Worm (Caenorhabditis elegans) whole organism, mixed stage, embryonic: ENCODE measurements around the gene F10C2.3.

Experiments
- M03D4.4 ChIP-seq: sonication (generic microtip); optimal IDR thresholded peaks from 2 replicates; lab custom pipeline; 2017; ENCODE audit warnings: mild to moderate bottlenecking, missing genetic modification characterization, missing compliant biosample characterization
- bed-3 ChIP-seq: fragments of 200-800 bp; sonication (Bioruptor generic); optimal IDR thresholded peaks from 3 replicates; lab custom pipeline; 2018; ENCODE audit warnings: mild to moderate bottlenecking, missing genetic modification characterization, moderate library complexity, missing compliant biosample characterization
- blmp-1 ChIP-seq: fragments of 150-350 bp; optimal IDR thresholded peaks from 2 replicates; lab custom pipeline; 2014; ENCODE audit warnings: missing biosample characterization, missing genetic modification characterization
- ceh-39 ChIP-seq: fragments of 150-350 bp; optimal IDR thresholded peaks from 2 replicates; lab custom pipeline; 2014; ENCODE audit warnings: missing biosample characterization, missing genetic modification characterization
- ceh-43 ChIP-seq: fragments of 200-800 bp; sonication (Bioruptor generic); optimal IDR thresholded peaks from 2 replicates; lab custom pipeline; 2018; ENCODE audit warnings: mild to moderate bottlenecking, missing genetic modification characterization, moderate library complexity, missing compliant biosample characterization
- ceh-83 ChIP-seq: fragments of 200-800 bp; sonication (Bioruptor generic); optimal IDR thresholded peaks from 2 replicates; lab custom pipeline; 2018; ENCODE audit warnings: mild to moderate bottlenecking, missing genetic modification characterization, missing compliant biosample characterization
- ces-1 ChIP-seq: fragments of 150-350 bp; optimal IDR thresholded peaks from 2 replicates; lab custom pipeline; 2014; ENCODE audit warnings: missing biosample characterization, missing genetic modification reagents, missing genetic modification characterization
- cnd-1 ChIP-seq: fragments of 200-800 bp; sonication (Bioruptor generic); optimal IDR thresholded peaks from 2 replicates; lab custom pipeline; 2018; ENCODE audit warnings: mild to moderate bottlenecking, missing genetic modification characterization, missing compliant biosample characterization
- drap-1 ChIP-seq: fragments of 200-800 bp; sonication (Bioruptor generic); optimal IDR thresholded peaks from 3 replicates; lab custom pipeline; 2018; ENCODE audit warnings: mild to moderate bottlenecking, missing genetic modification characterization, missing compliant biosample characterization
- elt-1 ChIP-seq: sonication (generic microtip); optimal IDR thresholded peaks from 2 replicates; lab custom pipeline; 2017; ENCODE audit warnings: missing genetic modification characterization, mild to moderate bottlenecking, missing compliant biosample characterization, antibody characterized with exemption, moderate library complexity, borderline replicate concordance; ENCODE audit not compliant: insufficient read depth
- elt-3 ChIP-seq: fragments of 150-350 bp; optimal IDR thresholded peaks from 2 replicates; lab custom pipeline; 2014; ENCODE audit warnings: missing biosample characterization, missing genetic modification characterization
- flh-1 ChIP-seq: fragments of 200-800 bp; sonication (Bioruptor generic); optimal IDR thresholded peaks from 2 replicates; lab custom pipeline; 2018; ENCODE audit warnings: mild to moderate bottlenecking, missing genetic modification characterization, moderate library complexity, missing compliant biosample characterization
- ham-2 ChIP-seq: fragments of 200-800 bp; sonication (Bioruptor generic); optimal IDR thresholded peaks from 2 replicates; lab custom pipeline; 2018; ENCODE audit warnings: mild to moderate bottlenecking, missing genetic modification characterization, missing compliant biosample characterization
- hlh-1 ChIP-seq: fragments of 150-350 bp; optimal IDR thresholded peaks from 2 replicates; lab custom pipeline; 2014; ENCODE audit warnings: missing biosample characterization, missing genetic modification reagents, missing genetic modification characterization
- lin-13 ChIP-seq: fragments of 150-350 bp; optimal IDR thresholded peaks from 2 replicates; lab custom pipeline; 2014; ENCODE audit warnings: missing biosample characterization, missing genetic modification characterization
- lin-32 ChIP-seq: fragments of 200-800 bp; sonication (Bioruptor generic); optimal IDR thresholded peaks from 2 replicates; lab custom pipeline; 2018; ENCODE audit warnings: mild to moderate bottlenecking, missing genetic modification characterization, missing compliant biosample characterization
- lsy-2 ChIP-seq: fragments of 150-350 bp; optimal IDR thresholded peaks from 2 replicates; lab custom pipeline; 2014; ENCODE audit warnings: missing biosample characterization, missing genetic modification characterization
- mab-5 ChIP-seq: fragments of 150-350 bp; optimal IDR thresholded peaks from 2 replicates; lab custom pipeline; 2014; ENCODE audit warnings: missing biosample characterization, missing genetic modification characterization
- mep-1 ChIP-seq: fragments of 150-350 bp; optimal IDR thresholded peaks from 2 replicates; lab custom pipeline; 2017; ENCODE audit warnings: missing biosample characterization, missing genetic modification reagents, missing genetic modification characterization, inconsistent platforms
- mls-2 ChIP-seq: sonication (generic microtip); optimal IDR thresholded peaks from 2 replicates; lab custom pipeline; 2016; ENCODE audit warnings: mild to moderate bottlenecking, missing genetic modification characterization, moderate library complexity, missing compliant biosample characterization
- nhr-12 ChIP-seq: fragments of 150-350 bp; optimal IDR thresholded peaks from 2 replicates; lab custom pipeline; 2014; ENCODE audit warnings: missing biosample characterization, missing genetic modification characterization
- nhr-2 ChIP-seq: fragments of 150-350 bp; optimal IDR thresholded peaks from 2 replicates; lab custom pipeline; 2014; ENCODE audit warnings: missing biosample characterization, missing genetic modification characterization
- nhr-237 ChIP-seq: fragments of 150-350 bp; optimal IDR thresholded peaks from 2 replicates; lab custom pipeline; 2014; ENCODE audit warnings: missing biosample characterization, missing genetic modification characterization
- nhr-28 ChIP-seq: fragments of 150-350 bp; optimal IDR thresholded peaks from 2 replicates; lab custom pipeline; 2014; ENCODE audit warnings: missing biosample characterization, missing genetic modification characterization
- nhr-76 ChIP-seq: sonication (generic microtip); optimal IDR thresholded peaks from 2 replicates; lab custom pipeline; 2017; ENCODE audit warnings: missing biosample characterization, missing genetic modification characterization
- pha-4 ChIP-seq: fragments of 150-350 bp; optimal IDR thresholded peaks from 2 replicates; lab custom pipeline; 2018; ENCODE audit warnings: missing biosample characterization, missing genetic modification reagents, missing genetic modification characterization
- sem-2 ChIP-seq: fragments of 200-800 bp; sonication (Bioruptor generic); optimal IDR thresholded peaks from 2 replicates; lab custom pipeline; 2018; ENCODE audit warnings: mild to moderate bottlenecking, missing genetic modification characterization, missing compliant biosample characterization
- snpc-4 ChIP-seq: fragments of 150-350 bp; optimal IDR thresholded peaks from 2 replicates; lab custom pipeline; 2014; ENCODE audit warnings: missing biosample characterization, missing genetic modification characterization
- sptf-1 ChIP-seq: sonication (generic microtip); optimal IDR thresholded peaks from 2 replicates; lab custom pipeline; 2017; ENCODE audit warnings: mild to moderate bottlenecking, missing genetic modification characterization, moderate library complexity, missing compliant biosample characterization
- tbx-8 ChIP-seq: fragments of 200-800 bp; sonication (Bioruptor generic); optimal IDR thresholded peaks from 2 replicates; lab custom pipeline; 2018; ENCODE audit warnings: mild to moderate bottlenecking, missing genetic modification characterization, moderate library complexity, missing compliant biosample characterization
- unc-120 ChIP-seq: sonication (generic microtip); optimal IDR thresholded peaks from 2 replicates; lab custom pipeline; 2017; ENCODE audit warnings: missing genetic modification characterization, missing compliant biosample characterization; ENCODE audit not compliant: poor library complexity, severe bottlenecking
- unc-39 ChIP-seq: fragments of 150-350 bp; optimal IDR thresholded peaks from 2 replicates; lab custom pipeline; 2014; ENCODE audit warnings: missing biosample characterization, missing genetic modification characterization
- unc-62 ChIP-seq: fragments of 150-350 bp; optimal IDR thresholded peaks from 2 replicates; lab custom pipeline; 2014; ENCODE audit warnings: missing biosample characterization, missing genetic modification reagents, missing genetic modification characterization
- ztf-11 ChIP-seq: fragments of 150-350 bp; optimal IDR thresholded peaks from 2 replicates; lab custom pipeline; 2014; ENCODE audit warnings: missing biosample characterization, missing genetic modification characterization

F10C2.3 gene

DNA sequence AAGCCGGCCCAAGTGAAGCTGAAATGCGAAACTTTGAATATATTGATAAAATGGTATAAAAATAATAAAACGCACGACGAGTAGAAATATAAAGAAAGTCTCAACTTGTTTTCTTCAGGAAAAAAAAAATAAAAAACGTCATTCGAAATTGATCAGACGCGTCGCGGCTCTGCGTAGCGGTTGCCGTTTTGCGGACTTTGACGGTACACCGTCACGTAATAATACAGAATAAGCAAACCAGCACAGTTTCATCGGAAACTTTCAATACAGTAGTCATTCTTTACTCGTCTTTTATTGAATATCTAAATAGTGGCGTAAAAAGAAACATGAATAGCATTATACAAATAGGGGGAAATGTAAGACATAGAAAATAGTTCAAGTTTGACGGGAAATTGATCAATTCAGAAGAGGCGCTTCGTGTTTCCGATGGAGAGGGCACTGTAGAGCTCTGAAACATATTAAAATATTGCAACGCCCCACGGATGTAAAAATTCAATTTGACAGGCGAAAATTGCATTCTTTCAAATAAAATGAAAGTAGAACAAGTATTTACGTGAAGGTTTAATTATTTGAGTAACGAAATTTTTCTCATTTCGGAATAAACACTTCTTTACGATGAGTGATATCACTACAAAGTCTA, 26.3 kb upstream of the F10C2.3 start, which contains the start of the genes cyl-1 and C52E4.7:
Gene cyl-1, minus strand, starts transcription at position 18 of the 640 bp plus-strand sequence.
Gene C52E4.7, plus strand, starts transcription at position 590 of the 640 bp plus-strand sequence.
- TF ChIP-seq ceh-83 (GFP tag; lab: Kevin White, UChicago): no peak
- TF ChIP-seq nhr-2 (tag; lab: Kevin White, UChicago): no peak
- TF ChIP-seq tbx-8 (GFP tag; lab: Kevin White, UChicago): no peak
- peak; percentile 83 for TF ChIP-seq mep-1 (tag; lab: Kevin White, UChicago)
- peak; percentile 43 for TF ChIP-seq nhr-237
- TF ChIP-seq ceh-39 (tag; lab: Kevin White, UChicago): peak; percentile 29
- peak; percentile 9 for TF ChIP-seq lsy-2 (tag; lab: Kevin White, UChicago)
- no peak for TF ChIP-seq ham-2 (GFP tag; lab: Kevin White, UChicago)
- TF ChIP-seq ces-1 (GFP tag; lab: Kevin White, UChicago): peak; percentile 42
- TF ChIP-seq nhr-76 (tag; lab: Kevin White, UChicago): no peak
- peak; percentile 49 for TF ChIP-seq lin-13 (tag; lab: Kevin White, UChicago)
- TF ChIP-seq mab-5 (tag; lab: Kevin White, UChicago): no peak
- no peak for TF ChIP-seq sptf-1 (tag; lab: Kevin White, UChicago)
- peak; percentile 51 for TF ChIP-seq pha-4 (tag; lab: Kevin White, UChicago)

DNA sequence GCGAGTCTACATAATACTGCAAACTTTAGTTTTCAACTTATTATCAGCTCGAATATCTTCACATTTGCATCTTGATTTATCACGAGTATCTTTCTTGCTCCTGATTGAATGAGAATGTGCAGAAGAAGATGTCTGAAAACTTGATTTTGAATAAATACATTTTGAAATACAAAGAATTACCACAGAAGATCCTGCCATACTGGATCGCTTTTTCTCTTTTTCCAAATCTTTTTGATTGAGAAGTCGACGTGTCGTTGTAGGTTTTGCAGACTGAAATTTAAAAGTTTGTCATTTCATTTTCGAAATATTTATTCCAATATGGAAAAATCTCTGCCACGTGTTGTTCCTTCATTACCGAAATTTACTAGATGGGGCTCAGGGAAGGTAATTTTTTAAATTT, 24.3 kb upstream of the F10C2.3 start, which contains the start of gene C52E4.12:
Gene C52E4.12, plus strand, starts transcription at position 301 of the 400 bp plus-strand sequence.
- TF ChIP-seq mab-5 (tag; lab: Kevin White, UChicago): no peak
- TF ChIP-seq lin-32 (GFP tag; lab: Kevin White, UChicago): no peak
- TF ChIP-seq ham-2 (GFP tag; lab: Kevin White, UChicago): no peak
- TF ChIP-seq nhr-12 (tag; lab: Kevin White, UChicago): no peak
- no peak for TF ChIP-seq lin-13 (tag; lab: Kevin White, UChicago)
- no peak for TF ChIP-seq ces-1 (GFP tag; lab: Kevin White, UChicago)
- TF ChIP-seq sptf-1 (tag; lab: Kevin White, UChicago): no peak
- no peak for TF ChIP-seq elt-3 (tag; lab: Kevin White, UChicago)
- TF ChIP-seq bed-3 (GFP tag; lab: Kevin White, UChicago): no peak
- TF ChIP-seq ceh-39 (tag; lab: Kevin White, UChicago): no peak
- TF ChIP-seq unc-120 (tag; lab: Kevin White, UChicago): no peak
- no peak for TF ChIP-seq flh-1
- TF ChIP-seq ztf-11 (tag; lab: Kevin White, UChicago): no peak
- no peak for TF ChIP-seq snpc-4 (tag; lab: Kevin White, UChicago)
- TF ChIP-seq ceh-43 (GFP tag; lab: Kevin White, UChicago): no peak
- TF ChIP-seq elt-1 (tag; lab: Kevin White, UChicago): no peak
- no peak for TF ChIP-seq unc-62 (GFP tag; lab: Kevin White, UChicago)
- TF ChIP-seq nhr-76 (tag; lab: Kevin White, UChicago): no peak
- TF ChIP-seq M03D4.4 (tag; lab: Kevin White, UChicago): no peak

- TF ChIP-seq mab-5 (tag; lab: Kevin White, UChicago): no peak
- TF ChIP-seq tbx-8 (GFP tag; lab: Kevin White, UChicago): no peak
- no peak for TF ChIP-seq nhr-2 (tag; lab: Kevin White, UChicago)
- TF ChIP-seq M03D4.4 (tag; lab: Kevin White, UChicago): no peak
- no peak for TF ChIP-seq sptf-1 (tag; lab: Kevin White, UChicago)
- no peak for TF ChIP-seq nhr-76 (tag; lab: Kevin White, UChicago)
- no peak for TF ChIP-seq cnd-1 (tag; lab: Kevin White, UChicago)
- TF ChIP-seq ceh-39 (tag; lab: Kevin White, UChicago): no peak
- TF ChIP-seq drap-1 (GFP tag; lab: Kevin White, UChicago): no peak
- TF ChIP-seq, all 35 proteins: peak for 0
Observed at ce11 chrV:11997403-11997802, 22.7 kb upstream of the F10C2.3 start.

ce11 chrV:12001747-12002456, 18.2 kb upstream of the F10C2.3 start, which contains the start of gene gcy-33:
gcy-33 (minus strand) TSS chrV:12001797.
- TF ChIP-seq nhr-28 (tag; lab: Kevin White, UChicago) (peak; percentile 59), nhr-237 (peak; percentile 72), sptf-1 (tag; lab: Kevin White, UChicago) (peak; percentile 98), mep-1 (tag; lab: Kevin White, UChicago) (peak; percentile 83), blmp-1 (tag; lab: Kevin White, UChicago) (peak; percentile 62), unc-62 (GFP tag; lab: Kevin White, UChicago) (peak; percentile 72), unc-39 (peak; percentile 55), ceh-83 (GFP tag; lab: Kevin White, UChicago) (peak; percentile 96), mls-2 (peak; percentile 99), lsy-2 (tag; lab: Kevin White, UChicago) (peak; percentile 46), lin-13 (tag; lab: Kevin White, UChicago) (peak; percentile 78), sem-2 (GFP tag; lab: Kevin White, UChicago) (peak; percentile 95), bed-3 (GFP tag; lab: Kevin White, UChicago) (peak; percentile 87), snpc-4 (tag; lab: Kevin White, UChicago) (no peak), nhr-12 (tag; lab: Kevin White, UChicago) (peak; percentile 83), elt-3 (tag; lab: Kevin White, UChicago) (peak; percentile 11), nhr-76 (tag; lab: Kevin White, UChicago) (no peak), lin-32 (GFP tag; lab: Kevin White, UChicago) (peak; percentile 95), hlh-1 (peak; percentile 16), mab-5 (tag; lab: Kevin White, UChicago) (no peak), ham-2 (GFP tag; lab: Kevin White, UChicago) (peak; percentile 97), drap-1 (GFP tag; lab: Kevin White, UChicago) (peak; percentile 98), ces-1 (GFP tag; lab: Kevin White, UChicago) (peak; percentile 71), nhr-2 (tag; lab: Kevin White, UChicago) (no peak), ceh-43 (GFP tag; lab: Kevin White, UChicago) (peak; percentile 93), unc-120 (tag; lab: Kevin White, UChicago) (peak; percentile 90), elt-1 (tag; lab: Kevin White, UChicago) (peak; percentile 10), flh-1 (peak; percentile 85), M03D4.4 (tag; lab: Kevin White, UChicago) (peak; percentile 97)
